Worm (Caenorhabditis elegans) whole organism, late embryonic: ENCODE results near the gene nhx-2.

Experiments
- C38D4.7 ChIP-seq: fragments of 200-800 bp; sonication (Bioruptor generic); optimal IDR thresholded peaks from 2 replicates; lab custom pipeline; 2018; ENCODE audit warnings: mild to moderate bottlenecking, missing genetic modification characterization, moderate library complexity, missing compliant biosample characterization
- ama-1 ChIP-seq: fragments of 150-350 bp; optimal IDR thresholded peaks from 2 replicates; lab custom pipeline; 2014
- ceh-2 ChIP-seq: sonication (generic microtip); optimal IDR thresholded peaks from 2 replicates; lab custom pipeline; 2016; ENCODE audit warnings: missing genotype, missing genetic modification characterization, missing compliant biosample characterization
- dmd-4 ChIP-seq: sonication (generic microtip); optimal IDR thresholded peaks from 2 replicates; lab custom pipeline; 2016; ENCODE audit warnings: borderline replicate concordance, missing genetic modification characterization, missing compliant biosample characterization
- elt-2 ChIP-seq: sonication (generic microtip); optimal IDR thresholded peaks from 2 replicates; lab custom pipeline; 2016; ENCODE audit warnings: missing genetic modification reagents, missing genetic modification characterization, missing compliant biosample characterization
- pha-2 ChIP-seq: sonication (generic microtip); optimal IDR thresholded peaks from 2 replicates; lab custom pipeline; 2017; ENCODE audit warnings: mild to moderate bottlenecking, missing genetic modification characterization, missing compliant biosample characterization
- ttx-3 ChIP-seq: sonication (generic microtip); optimal IDR thresholded peaks from 2 replicates; lab custom pipeline; 2016; ENCODE audit warnings: missing genetic modification reagents, missing genetic modification characterization, missing compliant biosample characterization

DNA sequence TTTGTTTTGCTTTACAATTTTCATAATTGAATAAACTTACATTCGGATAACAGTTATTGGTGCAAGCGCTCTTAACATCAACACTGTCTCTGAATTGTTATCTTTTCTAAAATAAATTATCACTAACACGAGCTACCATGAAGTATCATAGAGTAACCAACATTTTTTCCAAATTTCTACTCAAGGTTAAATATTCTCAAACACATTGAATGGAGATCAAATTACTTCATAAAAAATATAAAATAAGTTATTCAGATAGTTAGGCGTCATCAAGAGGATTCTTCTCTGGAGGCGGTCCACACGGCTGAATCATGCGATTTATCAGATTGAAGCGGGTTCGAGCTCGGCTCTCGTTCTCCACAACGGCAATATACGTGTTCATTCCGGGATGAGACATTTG lies 4.6 kb upstream of the nhx-2 start, which contains the start of gene B0495.5:
- TF ChIP-seq elt-2 (tag; lab: Kevin White, UChicago) = no peak
- TF ChIP-seq pha-2 (tag; lab: Kevin White, UChicago) = no peak
- no peak for TF ChIP-seq ama-1 (lab: Kevin White, UChicago)
- no peak for TF ChIP-seq ttx-3 (tag; lab: Kevin White, UChicago)
- no peak for TF ChIP-seq C38D4.7 (GFP tag; lab: Kevin White, UChicago)
- TF ChIP-seq dmd-4 (tag; lab: Kevin White, UChicago) = no peak
- no peak for TF ChIP-seq ceh-2 (tag; lab: Kevin White, UChicago)
